Fruit fly (Drosophila melanogaster) whole organism, pupa: ENCODE measurements around the gene Srr.

Source experiments
- CG13204 ChIP-seq: fragments of 200-800 bp; sonication (Bioruptor generic); optimal IDR thresholded peaks from 2 replicates; lab custom pipeline; 2018; ENCODE audit warnings: missing biosample characterization, mild to moderate bottlenecking, missing genetic modification characterization, moderate library complexity
- CG14655 ChIP-seq: fragments of 200-800 bp; sonication (Bioruptor generic); optimal IDR thresholded peaks from 3 replicates; lab custom pipeline; 2017; ENCODE audit warnings: mild to moderate bottlenecking, missing biosample characterization, missing genetic modification reagents, missing genetic modification characterization
- CG17806 ChIP-seq: fragments of 200-800 bp; sonication (Bioruptor generic); optimal IDR thresholded peaks from 2 replicates; lab custom pipeline; 2018; ENCODE audit warnings: missing biosample characterization, mild to moderate bottlenecking, missing genetic modification characterization, moderate library complexity
- CG32121 ChIP-seq: fragments of 200-800 bp; sonication (Bioruptor generic); IDR thresholded peaks from 2 replicates; pipeline ENCODE4 v1.3.6; 2022; ENCODE audit warnings: missing biosample characterization, missing genetic modification characterization
- CG8159 ChIP-seq: fragments of 200-800 bp; sonication (Bioruptor generic); optimal IDR thresholded peaks from 3 replicates; lab custom pipeline; 2018; ENCODE audit warnings: missing biosample characterization, mild to moderate bottlenecking, missing genetic modification characterization, moderate library complexity
- CG8301 ChIP-seq: fragments of 200-800 bp; sonication (Bioruptor generic); optimal IDR thresholded peaks from 2 replicates; lab custom pipeline; 2018; ENCODE audit warnings: missing biosample characterization, mild to moderate bottlenecking, missing genetic modification characterization
- D1 ChIP-seq: fragments of 200-800 bp; sonication (Bioruptor generic); optimal IDR thresholded peaks from 2 replicates; lab custom pipeline; 2018; ENCODE audit warnings: missing biosample characterization, mild to moderate bottlenecking, missing genetic modification characterization, moderate library complexity
- EcR ChIP-seq: fragments of 200-800 bp; sonication (Bioruptor generic); optimal IDR thresholded peaks from 3 replicates; lab custom pipeline; 2019; ENCODE audit warnings: missing biosample characterization, missing genetic modification characterization, mild to moderate bottlenecking, moderate library complexity, missing genetic modification reagents
- Pif1B ChIP-seq: fragments of 200-800 bp; sonication (Bioruptor generic); optimal IDR thresholded peaks from 3 replicates; lab custom pipeline; 2016; ENCODE audit warnings: missing biosample characterization, missing genetic modification characterization
- fd96Ca ChIP-seq: fragments of 200-800 bp; sonication (Bioruptor generic); IDR thresholded peaks from 3 replicates; pipeline ENCODE4 v1.3.6; 2022; ENCODE audit warnings: missing biosample characterization, missing genetic modification characterization

DNA sequence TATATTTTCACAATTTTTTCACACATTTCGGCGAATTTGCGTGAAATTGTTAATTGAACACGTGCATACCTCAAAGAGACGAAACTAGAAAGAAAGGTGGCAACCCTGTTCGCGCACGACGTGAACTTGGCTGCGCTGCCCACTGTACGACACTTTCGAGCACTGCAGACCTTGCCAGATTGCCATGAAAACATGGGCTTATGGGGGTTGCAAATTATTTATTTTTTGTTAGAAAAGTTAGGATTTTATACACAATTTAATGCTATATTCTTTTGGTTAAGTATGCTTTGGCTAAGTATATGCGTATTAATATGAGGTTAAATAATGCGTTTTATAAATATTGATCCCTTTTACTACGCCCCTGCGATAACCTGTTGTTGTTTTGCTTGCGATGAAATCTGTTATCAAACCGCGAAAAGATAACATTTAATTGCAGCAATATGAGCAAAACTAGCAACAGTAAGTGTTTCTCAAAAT lies 36.0 kb downstream of the Srr start, which contains the start of the genes RpL34b and CG8132:
- TF ChIP-seq D1: no peak
- TF ChIP-seq CG32121 (GFP tag; lab: Robert Waterston, UW): peak; percentile 95
- TF ChIP-seq CG8301 (tag; lab: Kevin White, UChicago): no peak
- peak; percentile 84 for TF ChIP-seq CG17806 (tag; lab: Kevin White, UChicago)
- no peak for TF ChIP-seq Pif1B
- TF ChIP-seq CG13204 (GFP tag; lab: Kevin White, UChicago): no peak
- peak; percentile 32 for TF ChIP-seq EcR (GFP tag; lab: Kevin White, UChicago)
- TF ChIP-seq CG14655: no peak
- peak; percentile 90 for TF ChIP-seq CG8159 (tag; lab: Kevin White, UChicago)
- peak; percentile 77; the same call in 2 of the 3 replicates for TF ChIP-seq fd96Ca (GFP tag; lab: Robert Waterston, UW)
